Worm (Caenorhabditis elegans) whole organism, young adult: ENCODE data around the gene gpa-3.

Source experiments
- B0035.1 ChIP-seq: sonication (generic microtip); optimal IDR thresholded peaks from 2 replicates; lab custom pipeline; 2016; ENCODE audit warnings: missing genetic modification characterization, mild to moderate bottlenecking, missing compliant biosample characterization, missing genotype, missing genetic modification reagents
- B0261.1 ChIP-seq: sonication (generic microtip); optimal IDR thresholded peaks from 2 replicates; lab custom pipeline; 2016; ENCODE audit warnings: mild to moderate bottlenecking, missing genetic modification characterization, moderate library complexity, missing compliant biosample characterization
- C06A6.2 ChIP-seq: fragments of 200-800 bp; sonication (Bioruptor generic); conservative IDR thresholded peaks from 2 replicates; pipeline ENCODE4 v1.3.6; 2022; ENCODE audit warnings: missing genetic modification characterization, missing compliant biosample characterization
- F23B12.7 ChIP-seq: sonication (generic microtip); optimal IDR thresholded peaks from 2 replicates; lab custom pipeline; 2017; ENCODE audit warnings: missing genetic modification characterization, mild to moderate bottlenecking, missing compliant biosample characterization, antibody characterized with exemption, moderate library complexity; ENCODE audit not compliant: insufficient read depth
- F37B4.10 ChIP-seq: fragments of 200-800 bp; sonication (Bioruptor generic); IDR thresholded peaks from 2 replicates; pipeline ENCODE4 v1.3.6; 2022; ENCODE audit warnings: missing genetic modification characterization, missing compliant biosample characterization
- T07F8.4 ChIP-seq: sonication (generic microtip); optimal IDR thresholded peaks from 2 replicates; lab custom pipeline; 2016; ENCODE audit warnings: mild to moderate bottlenecking, missing genetic modification characterization, moderate library complexity, missing compliant biosample characterization
- Y53F4B.3 ChIP-seq: fragments of 200-800 bp; sonication (Bioruptor generic); IDR thresholded peaks from 2 replicates; pipeline ENCODE4 v1.3.6; 2022; ENCODE audit warnings: missing genetic modification reagents, missing genetic modification characterization, missing compliant biosample characterization
- Y53G8AR.9 ChIP-seq: fragments of 200-800 bp; sonication (Bioruptor generic); conservative IDR thresholded peaks from 2 replicates; pipeline ENCODE4 v1.3.6; 2022; ENCODE audit warnings: missing genetic modification reagents, missing genetic modification characterization, missing compliant biosample characterization
- athp-1 ChIP-seq: sonication (generic microtip); optimal IDR thresholded peaks from 2 replicates; lab custom pipeline; 2017; ENCODE audit warnings: mild to moderate bottlenecking, missing genetic modification characterization, missing compliant biosample characterization
- attf-3 ChIP-seq: fragments of 200-800 bp; sonication (Bioruptor generic); conservative IDR thresholded peaks from 2 replicates; pipeline ENCODE4 v1.3.6; 2022; ENCODE audit warnings: missing genetic modification reagents, missing genetic modification characterization, missing compliant biosample characterization
- bed-1 ChIP-seq: fragments of 200-800 bp; sonication (Bioruptor generic); IDR thresholded peaks from 2 replicates; pipeline ENCODE4 v1.3.6; 2022; ENCODE audit warnings: missing genetic modification reagents, missing genetic modification characterization, missing compliant biosample characterization
- ccch-3 ChIP-seq: fragments of 200-800 bp; sonication (Bioruptor generic); optimal IDR thresholded peaks from 2 replicates; lab custom pipeline; 2018; ENCODE audit warnings: mild to moderate bottlenecking, missing genetic modification characterization, missing compliant biosample characterization
- cebp-1 ChIP-seq, 2 experiments: fragments of 200-800 bp in 1 of 2; sonication (Bioruptor generic) in 1 of 2; sonication (generic microtip) in 1 of 2; IDR thresholded peaks in 1 of 2; optimal IDR thresholded peaks in 1 of 2; 2 replicates each; pipeline versions ENCODE4 v1.3.6 to Lab custom; 2017 to 2022; ENCODE audit warnings: missing compliant biosample characterization in 2 of 2, missing genetic modification characterization in 2 of 2, mild to moderate bottlenecking in 1 of 2, missing genetic modification reagents in 1 of 2, moderate library complexity in 1 of 2
- cebp-2 ChIP-seq: fragments of 200-800 bp; sonication (Bioruptor generic); IDR thresholded peaks from 2 replicates; pipeline ENCODE4 v1.3.6; 2022; ENCODE audit warnings: missing genetic modification characterization, missing compliant biosample characterization
- chd-7 ChIP-seq: sonication (generic microtip); optimal IDR thresholded peaks from 2 replicates; lab custom pipeline; 2016; ENCODE audit warnings: mild to moderate bottlenecking, missing genetic modification characterization, moderate library complexity, missing compliant biosample characterization
- die-1 ChIP-seq: sonication (generic microtip); optimal IDR thresholded peaks from 2 replicates; lab custom pipeline; 2016; ENCODE audit warnings: missing genotype, mild to moderate bottlenecking, missing genetic modification characterization, missing compliant biosample characterization
- ekl-4 ChIP-seq: fragments of 200-800 bp; sonication (Bioruptor generic); IDR thresholded peaks from 2 replicates; pipeline ENCODE4 v1.3.6; 2022; ENCODE audit warnings: missing genetic modification reagents, missing genetic modification characterization, missing compliant biosample characterization
- hlh-26 ChIP-seq: fragments of 200-800 bp; sonication (Bioruptor generic); conservative IDR thresholded peaks from 2 replicates; pipeline ENCODE4 v1.3.6; 2022; ENCODE audit warnings: missing genetic modification reagents, missing genetic modification characterization, missing compliant biosample characterization
- hmg-1.2 ChIP-seq: fragments of 200-800 bp; sonication (Bioruptor generic); IDR thresholded peaks from 2 replicates; pipeline ENCODE4 v1.3.6; 2022; ENCODE audit warnings: missing genetic modification reagents, missing genetic modification characterization, missing compliant biosample characterization
- hrde-1 ChIP-seq: sonication (generic microtip); optimal IDR thresholded peaks from 2 replicates; lab custom pipeline; 2016; ENCODE audit warnings: missing genetic modification characterization, mild to moderate bottlenecking, missing compliant biosample characterization, moderate library complexity, missing genotype, missing genetic modification reagents, borderline replicate concordance
- hsf-1 ChIP-seq: fragments of 200-800 bp; sonication (Bioruptor generic); IDR thresholded peaks from 2 replicates; pipeline ENCODE4 v1.3.6; 2022; ENCODE audit warnings: missing genetic modification reagents, missing genetic modification characterization, missing compliant biosample characterization
- lag-1 ChIP-seq: fragments of 200-800 bp; sonication (Bioruptor generic); IDR thresholded peaks from 2 replicates; pipeline ENCODE4 v1.3.6; 2022; ENCODE audit warnings: missing genetic modification reagents, missing genetic modification characterization, missing compliant biosample characterization
- let-607 ChIP-seq, 2 experiments: fragments of 200-800 bp in 1 of 2; sonication (Bioruptor generic) in 1 of 2; sonication (generic microtip) in 1 of 2; optimal IDR thresholded peaks; 2 replicates each; lab custom pipeline; 2016 to 2018; ENCODE audit warnings: mild to moderate bottlenecking in 2 of 2, missing compliant biosample characterization in 2 of 2, missing genetic modification characterization in 2 of 2, moderate library complexity in 2 of 2, missing genotype in 1 of 2
- lin-26 ChIP-seq: fragments of 200-800 bp; sonication (Bioruptor generic); IDR thresholded peaks from 2 replicates; pipeline ENCODE4 v1.3.6; 2022; ENCODE audit warnings: missing genetic modification reagents, missing genetic modification characterization, missing compliant biosample characterization
- lir-1 ChIP-seq: fragments of 200-800 bp; sonication (Bioruptor generic); conservative IDR thresholded peaks from 2 replicates; pipeline ENCODE4 v1.3.6; 2022; ENCODE audit warnings: missing genetic modification reagents, missing genetic modification characterization, missing compliant biosample characterization
- madf-10 ChIP-seq: sonication (generic microtip); optimal IDR thresholded peaks from 2 replicates; lab custom pipeline; 2016; ENCODE audit warnings: mild to moderate bottlenecking, missing genetic modification characterization, missing compliant biosample characterization
- madf-3 ChIP-seq: fragments of 200-800 bp; sonication (Bioruptor generic); IDR thresholded peaks from 2 replicates; pipeline ENCODE4 v1.3.6; 2022; ENCODE audit warnings: missing genetic modification reagents, missing genetic modification characterization, missing compliant biosample characterization
- madf-8 ChIP-seq: fragments of 200-800 bp; sonication (Bioruptor generic); conservative IDR thresholded peaks from 2 replicates; pipeline ENCODE4 v1.3.6; 2022; ENCODE audit warnings: missing genetic modification reagents, missing genetic modification characterization, missing compliant biosample characterization
- nfya-1 ChIP-seq: sonication (generic microtip); optimal IDR thresholded peaks from 2 replicates; lab custom pipeline; 2017; ENCODE audit warnings: antibody characterized with exemption, missing compliant biosample characterization, missing genetic modification characterization, borderline replicate concordance; ENCODE audit not compliant: insufficient read depth
- nfya-2 ChIP-seq: fragments of 200-800 bp; sonication (Bioruptor generic); IDR thresholded peaks from 2 replicates; pipeline ENCODE4 v1.3.6; 2022; ENCODE audit warnings: missing genetic modification reagents, missing genetic modification characterization, missing compliant biosample characterization
- nfyb-1 ChIP-seq: fragments of 200-800 bp; sonication (Bioruptor generic); IDR thresholded peaks from 2 replicates; pipeline ENCODE4 v1.3.6; 2022; ENCODE audit warnings: missing genetic modification reagents, missing genetic modification characterization, missing compliant biosample characterization
- nhr-27 ChIP-seq: fragments of 200-800 bp; sonication (Bioruptor generic); optimal IDR thresholded peaks from 2 replicates; lab custom pipeline; 2018; ENCODE audit warnings: mild to moderate bottlenecking, missing genetic modification characterization, moderate library complexity, missing compliant biosample characterization
- nhr-90 ChIP-seq: sonication (generic microtip); optimal IDR thresholded peaks from 2 replicates; lab custom pipeline; 2016; ENCODE audit warnings: missing genotype, mild to moderate bottlenecking, missing genetic modification characterization, missing compliant biosample characterization
- pbrm-1 ChIP-seq: fragments of 200-800 bp; sonication (Bioruptor generic); IDR thresholded peaks from 2 replicates; pipeline ENCODE4 v1.3.6; 2022; ENCODE audit warnings: missing genetic modification reagents, missing genetic modification characterization, missing compliant biosample characterization
- pha-4 ChIP-seq: fragments of 150-350 bp; sonication (generic microtip); optimal IDR thresholded peaks from 2 replicates; lab custom pipeline; 2014; ENCODE audit warnings: missing biosample characterization, missing genetic modification reagents, missing genetic modification characterization
- snpc-1.1 ChIP-seq: sonication (generic microtip); optimal IDR thresholded peaks from 2 replicates; lab custom pipeline; 2017; ENCODE audit warnings: missing genetic modification characterization, mild to moderate bottlenecking, missing compliant biosample characterization, antibody characterized with exemption, moderate library complexity, missing genotype, missing genetic modification reagents; ENCODE audit not compliant: insufficient read depth
- sptf-2 ChIP-seq: fragments of 200-800 bp; sonication (Bioruptor generic); optimal IDR thresholded peaks from 2 replicates; lab custom pipeline; 2018; ENCODE audit warnings: mild to moderate bottlenecking, missing genetic modification characterization, missing compliant biosample characterization
- tbp1 ChIP-seq: fragments of 200-800 bp; sonication (Bioruptor generic); optimal IDR thresholded peaks from 2 replicates; lab custom pipeline; 2018; ENCODE audit warnings: mild to moderate bottlenecking, missing genetic modification characterization, missing compliant biosample characterization
- tlf-1 ChIP-seq: fragments of 200-800 bp; sonication (Bioruptor generic); optimal IDR thresholded peaks from 2 replicates; lab custom pipeline; 2018; ENCODE audit warnings: mild to moderate bottlenecking, missing genetic modification characterization, missing compliant biosample characterization
- ztf-28 ChIP-seq: fragments of 200-800 bp; sonication (Bioruptor generic); IDR thresholded peaks from 2 replicates; pipeline ENCODE4 v1.3.6; 2022; ENCODE audit warnings: missing genetic modification reagents, missing genetic modification characterization, missing compliant biosample characterization

gpa-3 gene

DNA sequence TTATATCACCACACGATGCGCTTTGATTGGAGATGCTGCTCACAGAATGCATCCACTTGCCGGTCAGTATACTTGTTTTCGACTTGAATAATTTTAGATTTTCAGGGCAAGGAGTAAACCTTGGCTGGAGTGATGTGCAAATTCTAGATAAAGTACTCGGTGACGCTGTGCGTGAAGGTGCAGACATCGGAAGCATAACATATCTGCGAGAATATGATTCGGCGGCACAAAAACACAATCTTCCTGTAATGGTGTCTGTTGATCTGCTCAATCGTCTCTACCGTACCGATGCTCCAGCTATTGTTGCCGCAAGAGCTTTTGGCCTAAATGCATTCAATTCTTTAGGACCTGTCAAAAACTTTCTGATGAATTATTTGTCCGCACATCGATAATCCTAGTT lies 21.1 kb downstream of the gpa-3 start (continued):
- no peak for TF ChIP-seq nhr-90 (tag; lab: Kevin White, UChicago)
- no peak for TF ChIP-seq B0035.1 (tag; lab: Kevin White, UChicago)
- TF ChIP-seq nhr-27 (tag; lab: Kevin White, UChicago): no peak
- peak; percentile 3 for TF ChIP-seq tbp1 (GFP tag; lab: Kevin White, UChicago)
- TF ChIP-seq Y53F4B.3 (GFP tag; lab: Robert Waterston, UW): no peak
- no peak for TF ChIP-seq F23B12.7 (tag; lab: Kevin White, UChicago)
- TF ChIP-seq madf-8 (GFP tag; lab: Robert Waterston, UW): no peak
- TF ChIP-seq lin-26 (GFP tag; lab: Robert Waterston, UW): peak; percentile 58; the same call in 1 of the 2 replicates
- no peak; the same call in 1 of the 2 replicates for TF ChIP-seq nfyb-1 (GFP tag; lab: Robert Waterston, UW)
- TF ChIP-seq T07F8.4 (tag; lab: Kevin White, UChicago): no peak
- TF ChIP-seq bed-1 (GFP tag; lab: Robert Waterston, UW): no peak
- 0 out of 2 replicates have a peak, but pooled peaks have one; percentile 22 for TF ChIP-seq cebp-1 (GFP tag; IDR thresholded peaks at IDR 0.05; lab: Robert Waterston, UW)
- peak; percentile 58 for TF ChIP-seq cebp-1 (tag; optimal IDR thresholded peaks at IDR 0.05; lab: Kevin White, UChicago)
- TF ChIP-seq madf-3 (GFP tag; lab: Robert Waterston, UW): 0 out of 2 replicates have a peak, but pooled peaks have one; percentile 7
- TF ChIP-seq B0261.1 (tag; lab: Kevin White, UChicago): no peak
- TF ChIP-seq ccch-3: no peak
- no peak for TF ChIP-seq snpc-1.1
- TF ChIP-seq tlf-1 (GFP tag; lab: Kevin White, UChicago): peak; percentile 57
- TF ChIP-seq nfya-1 (tag; lab: Kevin White, UChicago): no peak
- TF ChIP-seq cebp-2: 0 out of 2 replicates have a peak, but pooled peaks have one; percentile 40
- TF ChIP-seq chd-7: peak; percentile 49
- TF ChIP-seq hsf-1 (GFP tag; lab: Robert Waterston, UW): no peak
- peak; percentile 52 for TF ChIP-seq hrde-1 (tag; lab: Kevin White, UChicago)
- 0 out of 2 replicates have a peak, but pooled peaks have one; percentile 15 for TF ChIP-seq hmg-1.2 (GFP tag; lab: Robert Waterston, UW)
- no peak for TF ChIP-seq die-1 (tag; lab: Kevin White, UChicago)
- no peak for TF ChIP-seq nfya-2
- peak; percentile 41; the same call in 1 of the 2 replicates for TF ChIP-seq lir-1
- TF ChIP-seq lag-1: no peak
- TF ChIP-seq hlh-26 (GFP tag; lab: Robert Waterston, UW): no peak
- peak; percentile 75 for TF ChIP-seq C06A6.2 (GFP tag; lab: Robert Waterston, UW)
- TF ChIP-seq ztf-28 (GFP tag; lab: Robert Waterston, UW): 0 out of 2 replicates have a peak, but pooled peaks have one; percentile 61
- peak; percentile 58; the same call in 1 of the 2 replicates for TF ChIP-seq Y53G8AR.9 (GFP tag; lab: Robert Waterston, UW)
- TF ChIP-seq sptf-2 (GFP tag; lab: Kevin White, UChicago): no peak
- TF ChIP-seq ekl-4 (GFP tag; lab: Robert Waterston, UW): no peak
- 0 out of 2 replicates have a peak, but pooled peaks have one; percentile 80 for TF ChIP-seq F37B4.10
- no peak for TF ChIP-seq athp-1 (tag; lab: Kevin White, UChicago)
- TF ChIP-seq pbrm-1 (GFP tag; lab: Robert Waterston, UW): no peak
- 0 out of 2 replicates have a peak, but pooled peaks have one; percentile 9 for TF ChIP-seq attf-3 (GFP tag; lab: Robert Waterston, UW)
- TF ChIP-seq pha-4 (tag; lab: Kevin White, UChicago): no peak
- TF ChIP-seq let-607 (tag; optimal IDR thresholded peaks at IDR 0.05; lab: Kevin White, UChicago): no peak
- peak; percentile 58 for TF ChIP-seq madf-10
